Worm (Caenorhabditis elegans) whole organism, young adult: Measurements from ENCODE around the gene M106.7.

Source experiments
- F52B5.7 ChIP-seq: sonication (generic microtip); optimal IDR thresholded peaks from 2 replicates; lab custom pipeline; 2016; ENCODE audit warnings: mild to moderate bottlenecking, missing genetic modification characterization, missing compliant biosample characterization
- aptf-3 ChIP-seq: fragments of 200-800 bp; sonication (Bioruptor generic); IDR thresholded peaks from 2 replicates; pipeline ENCODE4 v1.3.6; 2022; ENCODE audit warnings: missing genetic modification characterization, missing compliant biosample characterization
- pha-4 ChIP-seq: fragments of 150-350 bp; sonication (generic microtip); optimal IDR thresholded peaks from 2 replicates; lab custom pipeline; 2014; ENCODE audit warnings: missing biosample characterization, missing genetic modification reagents, missing genetic modification characterization
- unc-62 ChIP-seq: fragments of 150-350 bp; optimal IDR thresholded peaks from 2 replicates; lab custom pipeline; 2014; ENCODE audit warnings: missing biosample characterization, missing genetic modification reagents, missing genetic modification characterization

- TF ChIP-seq aptf-3 = no peak
- no peak for TF ChIP-seq F52B5.7 (tag; lab: Kevin White, UChicago)
- TF ChIP-seq pha-4 (tag; lab: Kevin White, UChicago) = no peak
- no peak for TF ChIP-seq unc-62 (GFP tag; lab: Kevin White, UChicago)
Measured at ce11 chrII:10902104-10902503, 45.1 kb upstream of the M106.7 start, which contains the start of gene gly-1.
